Fruit fly (Drosophila melanogaster): ENCODE data around the gene CG10147.

- TF ChIP-seq h (optimal IDR thresholded peaks at IDR 0.05) (no peak), insv (optimal IDR thresholded peaks at IDR 0.05) (no peak), psq (optimal IDR thresholded peaks at IDR 0.05) (no peak), Myc (optimal IDR thresholded peaks at IDR 0.05) (no peak), Sin3A (optimal IDR thresholded peaks at IDR 0.05) (no peak)
Observed at dm6 chr3L:6482838-6483237, 5.4 kb downstream of the CG10147 start.
